Worm (Caenorhabditis elegans) whole organism, L3 larva: ENCODE results near the gene scl-7.

ENCODE experiments used
- R02D3.7 ChIP-seq: fragments of 150-350 bp; optimal IDR thresholded peaks from 2 replicates; lab custom pipeline; 2014; ENCODE audit warnings: missing biosample characterization, missing genetic modification characterization
- ama-1 ChIP-seq: fragments of 150-350 bp; optimal IDR thresholded peaks from 2 replicates; lab custom pipeline; 2018
- nhr-11 ChIP-seq: fragments of 150-350 bp; optimal IDR thresholded peaks from 2 replicates; lab custom pipeline; 2014; ENCODE audit warnings: missing biosample characterization, missing genetic modification characterization
- nhr-237 ChIP-seq: fragments of 150-350 bp; optimal IDR thresholded peaks from 2 replicates; lab custom pipeline; 2014; ENCODE audit warnings: missing biosample characterization, missing genetic modification characterization
- nhr-25 ChIP-seq: sonication (generic microtip); optimal IDR thresholded peaks from 2 replicates; lab custom pipeline; 2017; ENCODE audit warnings: missing biosample characterization, missing genetic modification characterization
- nhr-28 ChIP-seq: fragments of 150-350 bp; optimal IDR thresholded peaks from 2 replicates; lab custom pipeline; 2014; ENCODE audit warnings: missing biosample characterization, missing genetic modification characterization
- pha-4 ChIP-seq: fragments of 150-350 bp; optimal IDR thresholded peaks from 2 replicates; lab custom pipeline; 2014; ENCODE audit warnings: missing biosample characterization, missing genetic modification reagents, missing genetic modification characterization
- skn-1 ChIP-seq: fragments of 150-350 bp; optimal IDR thresholded peaks from 2 replicates; lab custom pipeline; 2014; ENCODE audit warnings: missing biosample characterization, missing genetic modification characterization
- ztf-4 ChIP-seq: fragments of 150-350 bp; optimal IDR thresholded peaks from 2 replicates; lab custom pipeline; 2014; ENCODE audit warnings: missing biosample characterization, missing genetic modification characterization

ce11 chrIV:13067200-13067599, 3.0 kb upstream of the scl-7 start, which contains the start of gene col-131:
- TF ChIP-seq ama-1 (lab: Kevin White, UChicago) (no peak), pha-4 (tag; lab: Kevin White, UChicago) (no peak), nhr-25 (tag; lab: Kevin White, UChicago) (no peak), nhr-11 (tag; lab: Kevin White, UChicago) (no peak), nhr-237 (no peak), R02D3.7 (no peak), nhr-28 (tag; lab: Kevin White, UChicago) (no peak), ztf-4 (no peak), skn-1 (no peak)
